Fruit fly (Drosophila melanogaster): ENCODE results near the gene CG34164.

CG34164 gene

DNA sequence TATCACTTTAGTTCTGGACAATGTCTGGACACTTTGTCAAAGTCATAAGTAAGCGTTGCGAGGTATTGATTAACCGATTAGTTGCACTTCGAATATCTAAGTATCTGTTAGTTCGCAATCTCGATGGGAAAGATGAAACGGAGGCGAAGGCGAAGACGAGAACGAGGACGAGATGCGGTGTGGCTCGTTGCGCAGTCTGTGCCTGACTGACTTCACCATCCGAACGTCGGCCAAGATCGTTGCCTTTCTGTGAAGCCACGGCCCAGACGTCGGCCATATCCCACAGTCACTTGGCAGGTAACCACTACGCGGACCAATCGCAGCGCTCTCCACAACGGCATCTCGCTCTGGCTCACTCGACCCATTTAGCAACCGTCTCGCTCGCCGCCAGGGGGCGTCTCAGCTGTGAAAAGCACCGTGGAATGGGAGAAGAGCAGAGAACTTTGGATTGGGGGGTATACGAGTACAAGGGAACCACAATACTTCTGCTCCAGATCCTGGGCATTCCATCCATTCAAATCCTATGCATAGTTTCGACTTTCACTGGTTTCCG, 29.5 kb downstream of the CG34164 start, which contains the start of gene prd (continued):
- peak; percentile 98 for TF ChIP-seq Nf-YB (GFP tag; optimal IDR thresholded peaks at IDR 0.05)
- TF ChIP-seq seq (GFP tag; IDR thresholded peaks at IDR 0.05) = no peak
- TF ChIP-seq TFAM (GFP tag; optimal IDR thresholded peaks at IDR 0.05) = no peak
- peak; percentile 85 for TF ChIP-seq CG8478 (optimal IDR thresholded peaks at IDR 0.05)
- TF ChIP-seq bcd (GFP tag; optimal IDR thresholded peaks at IDR 0.05) = no peak
- no peak for TF ChIP-seq CG11456 (GFP tag; IDR thresholded peaks at IDR 0.05)
- no peak for TF ChIP-seq exex (tag; optimal IDR thresholded peaks at IDR 0.05)
- TF ChIP-seq z (GFP tag; IDR thresholded peaks at IDR 0.05) = no peak
- TF ChIP-seq CG17385 (GFP tag; optimal IDR thresholded peaks at IDR 0.05) = no peak
- TF ChIP-seq Asciz (GFP tag; optimal IDR thresholded peaks at IDR 0.05) = no peak
- no peak for TF ChIP-seq CG3726 (GFP tag; IDR thresholded peaks at IDR 0.05)
- no peak for TF ChIP-seq prd (optimal IDR thresholded peaks at IDR 0.05)
- peak; percentile 50; the same call in 1 of the 3 replicates for TF ChIP-seq prd (GFP tag; IDR thresholded peaks at IDR 0.05)
- no peak for TF ChIP-seq crc (GFP tag; optimal IDR thresholded peaks at IDR 0.05)
- no peak for TF ChIP-seq Vsx1 (GFP tag; optimal IDR thresholded peaks at IDR 0.05)
- TF ChIP-seq CG17568 (GFP tag; optimal IDR thresholded peaks at IDR 0.05) = no peak
- TF ChIP-seq CG31224 (GFP tag; IDR thresholded peaks at IDR 0.05) = no peak
- TF ChIP-seq CG14050 (GFP tag; IDR thresholded peaks at IDR 0.05) = no peak
- no peak for TF ChIP-seq lola (GFP tag; optimal IDR thresholded peaks at IDR 0.05)
- no peak for TF ChIP-seq Awh (GFP tag; IDR thresholded peaks at IDR 0.05)
- TF ChIP-seq CG4328 (GFP tag; optimal IDR thresholded peaks at IDR 0.05) = no peak
- peak; percentile 89 for TF ChIP-seq CG1832 (GFP tag; optimal IDR thresholded peaks at IDR 0.05)
- TF ChIP-seq CG2712 (tag; optimal IDR thresholded peaks at IDR 0.05) = no peak
- TF ChIP-seq rib (GFP tag; IDR thresholded peaks at IDR 0.05) = no peak
- no peak for TF ChIP-seq gsb (GFP tag; IDR thresholded peaks at IDR 0.05)
- no peak for TF ChIP-seq dimm (GFP tag; IDR thresholded peaks at IDR 0.05)
- no peak for TF ChIP-seq kni (GFP tag; optimal IDR thresholded peaks at IDR 0.05)
- TF ChIP-seq CTCF (GFP tag; optimal IDR thresholded peaks at IDR 0.05) = peak; percentile 88
- TF ChIP-seq oc (tag; optimal IDR thresholded peaks at IDR 0.05) = no peak
- no peak for TF ChIP-seq Dfd (GFP tag; optimal IDR thresholded peaks at IDR 0.05)
- no peak for TF ChIP-seq CG13894 (tag; optimal IDR thresholded peaks at IDR 0.05)
- TF ChIP-seq Hr51 (GFP tag; optimal IDR thresholded peaks at IDR 0.05) = no peak
- no peak for TF ChIP-seq dan (GFP tag; IDR thresholded peaks at IDR 0.05)
- TF ChIP-seq Nf-YC (tag; optimal IDR thresholded peaks at IDR 0.05) = peak; percentile 97
- no peak for TF ChIP-seq trem (tag; optimal IDR thresholded peaks at IDR 0.05)
- TF ChIP-seq tll (GFP tag; optimal IDR thresholded peaks at IDR 0.05) = peak in 1 of 2 experiments; percentile 91
- no peak for TF ChIP-seq Chrac-16 (GFP tag; optimal IDR thresholded peaks at IDR 0.05)
- no peak for TF ChIP-seq CG10366 (GFP tag; IDR thresholded peaks at IDR 0.05)
- TF ChIP-seq CG12236 (GFP tag; optimal IDR thresholded peaks at IDR 0.05) = no peak
- no peak for TF ChIP-seq Sox102F (GFP tag; optimal IDR thresholded peaks at IDR 0.05)
- TF ChIP-seq CG2889 (GFP tag; IDR thresholded peaks at IDR 0.05) = no peak

DNA sequence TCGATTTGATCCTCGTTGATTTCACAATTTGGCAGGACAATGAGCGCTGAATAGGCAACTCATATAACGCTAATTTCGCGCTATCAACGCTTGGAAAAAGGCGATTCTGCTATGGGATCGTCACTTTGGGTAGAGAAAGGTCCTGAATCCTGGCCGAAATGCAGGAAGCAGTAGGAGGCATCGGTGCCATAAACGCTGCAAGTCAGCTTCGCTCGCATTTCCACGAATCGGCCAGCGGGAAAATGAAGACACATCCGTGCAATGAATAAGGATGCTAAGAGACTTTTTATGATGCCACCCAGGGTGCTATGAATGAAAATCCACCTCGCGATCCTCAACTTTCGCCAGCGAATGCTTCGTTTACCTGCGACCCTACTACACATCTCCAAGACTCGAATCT, 31.3 kb downstream of the CG34164 start:
- TF ChIP-seq CG2889 (GFP tag; IDR thresholded peaks at IDR 0.05) = no peak
- TF ChIP-seq twi (tag; optimal IDR thresholded peaks at IDR 0.05) = no peak
- no peak for TF ChIP-seq CG34422 (GFP tag; IDR thresholded peaks at IDR 0.05)
- no peak for TF ChIP-seq Hr51 (GFP tag; optimal IDR thresholded peaks at IDR 0.05)
- peak; percentile 39 for TF ChIP-seq zen (tag; optimal IDR thresholded peaks at IDR 0.05)
- TF ChIP-seq CG2875 (GFP tag; optimal IDR thresholded peaks at IDR 0.05) = no peak
- no peak for TF ChIP-seq Bdp1 (GFP tag; optimal IDR thresholded peaks at IDR 0.05)
- no peak for TF ChIP-seq CG17829 (tag; optimal IDR thresholded peaks at IDR 0.05)
- TF ChIP-seq tll (GFP tag; optimal IDR thresholded peaks at IDR 0.05) = peak in 1 of 2 experiments; percentile 69
- no peak for TF ChIP-seq CG13624 (GFP tag; optimal IDR thresholded peaks at IDR 0.05)
- TF ChIP-seq B-H1 (GFP tag; IDR thresholded peaks at IDR 0.05) = no peak
- TF ChIP-seq gcm2 (GFP tag; optimal IDR thresholded peaks at IDR 0.05) = no peak
- TF ChIP-seq CG6765 (GFP tag; optimal IDR thresholded peaks at IDR 0.05) = no peak
- TF ChIP-seq gsb-n (tag; optimal IDR thresholded peaks at IDR 0.05) = no peak
- no peak for TF ChIP-seq kni (GFP tag; optimal IDR thresholded peaks at IDR 0.05)
- TF ChIP-seq cad (GFP tag; optimal IDR thresholded peaks at IDR 0.05) = peak; percentile 98
